Fruit fly (Drosophila melanogaster) whole organism, embryonic: Measurements from ENCODE around the gene CG15506.

Experiments
- CG10274 ChIP-seq: fragments of 200-800 bp; sonication (Bioruptor generic); optimal IDR thresholded peaks from 3 replicates; lab custom pipeline; 2017; ENCODE audit warnings: missing biosample characterization, mild to moderate bottlenecking, missing genetic modification characterization
- CG11085 ChIP-seq: fragments of 200-800 bp; sonication (Bioruptor generic); IDR thresholded peaks from 2 replicates; pipeline ENCODE4 v1.3.6; 2022; ENCODE audit warnings: missing biosample characterization, missing genetic modification characterization
- CG11398 ChIP-seq: fragments of 200-800 bp; sonication (Bioruptor generic); optimal IDR thresholded peaks from 2 replicates; lab custom pipeline; 2016; ENCODE audit warnings: missing biosample characterization, missing genetic modification characterization
- CG11723 ChIP-seq: fragments of 200-800 bp; sonication (Bioruptor generic); optimal IDR thresholded peaks from 2 replicates; lab custom pipeline; 2017; ENCODE audit warnings: missing biosample characterization, mild to moderate bottlenecking, missing genetic modification characterization
- CG12299 ChIP-seq: fragments of 200-800 bp; sonication (Bioruptor generic); optimal IDR thresholded peaks from 2 replicates; lab custom pipeline; 2018; ENCODE audit warnings: missing biosample characterization, mild to moderate bottlenecking, missing genetic modification characterization
- CG14014 ChIP-seq: fragments of 200-800 bp; sonication (Bioruptor generic); IDR thresholded peaks from 2 replicates; pipeline ENCODE4 v1.3.6; 2022; ENCODE audit warnings: missing biosample characterization, missing genetic modification characterization
- CG15479 ChIP-seq: fragments of 200-800 bp; sonication (Bioruptor generic); optimal IDR thresholded peaks from 3 replicates; lab custom pipeline; 2019; ENCODE audit warnings: missing biosample characterization, mild to moderate bottlenecking, missing genetic modification characterization, moderate library complexity
- CG15601 ChIP-seq: fragments of 200-800 bp; sonication (Bioruptor generic); optimal IDR thresholded peaks from 3 replicates; lab custom pipeline; 2019; ENCODE audit warnings: missing biosample characterization, mild to moderate bottlenecking, missing genetic modification characterization, moderate library complexity
- CG16779 ChIP-seq: fragments of 200-800 bp; sonication (Bioruptor generic); IDR thresholded peaks from 2 replicates; pipeline ENCODE4 v1.3.6; 2022; ENCODE audit warnings: missing biosample characterization, missing genetic modification characterization
- CG18619 ChIP-seq: fragments of 200-800 bp; sonication (Bioruptor generic); optimal IDR thresholded peaks from 3 replicates; lab custom pipeline; 2017; ENCODE audit warnings: missing biosample characterization, mild to moderate bottlenecking, missing genetic modification characterization
- CG2116 ChIP-seq: fragments of 200-800 bp; sonication (Bioruptor generic); optimal IDR thresholded peaks from 3 replicates; lab custom pipeline; 2018; ENCODE audit warnings: missing biosample characterization, mild to moderate bottlenecking, missing genetic modification characterization
- CG2875 ChIP-seq: fragments of 200-800 bp; sonication (Bioruptor generic); optimal IDR thresholded peaks from 2 replicates; lab custom pipeline; 2017; ENCODE audit warnings: missing biosample characterization, mild to moderate bottlenecking, missing genetic modification characterization, missing genetic modification reagents
- CG33213 ChIP-seq: fragments of 200-800 bp; sonication (Bioruptor generic); optimal IDR thresholded peaks from 3 replicates; lab custom pipeline; 2016; ENCODE audit warnings: missing biosample characterization, missing genetic modification characterization
- CG3847 ChIP-seq: fragments of 200-800 bp; sonication (Bioruptor generic); IDR thresholded peaks from 2 replicates; pipeline ENCODE4 v1.3.6; 2022; ENCODE audit warnings: missing biosample characterization, missing genetic modification characterization
- CG4820 ChIP-seq: fragments of 200-800 bp; sonication (Bioruptor generic); optimal IDR thresholded peaks from 3 replicates; lab custom pipeline; 2016; ENCODE audit warnings: missing biosample characterization, missing genetic modification characterization
- CG5180 ChIP-seq: fragments of 200-800 bp; sonication (Bioruptor generic); optimal IDR thresholded peaks from 3 replicates; lab custom pipeline; 2017; ENCODE audit warnings: missing biosample characterization, missing genetic modification characterization, mild to moderate bottlenecking, moderate library complexity, missing genetic modification reagents
- CG6854 ChIP-seq: fragments of 200-800 bp; sonication (Bioruptor generic); optimal IDR thresholded peaks from 3 replicates; lab custom pipeline; 2017; ENCODE audit warnings: missing biosample characterization, mild to moderate bottlenecking, missing genetic modification characterization
- CG7928 ChIP-seq: fragments of 200-800 bp; sonication (Bioruptor generic); optimal IDR thresholded peaks from 2 replicates; lab custom pipeline; 2017; ENCODE audit warnings: missing biosample characterization, mild to moderate bottlenecking, missing genetic modification characterization
- CG9817 ChIP-seq: fragments of 200-800 bp; sonication (Bioruptor generic); optimal IDR thresholded peaks from 2 replicates; lab custom pipeline; 2018; ENCODE audit warnings: missing biosample characterization, mild to moderate bottlenecking, missing genetic modification characterization, moderate library complexity
- D19B ChIP-seq: fragments of 200-800 bp; sonication (Bioruptor generic); optimal IDR thresholded peaks from 2 replicates; lab custom pipeline; 2017; ENCODE audit warnings: missing biosample characterization, mild to moderate bottlenecking, missing genetic modification characterization
- Dad ChIP-seq: fragments of 200-800 bp; sonication (Bioruptor generic); optimal IDR thresholded peaks from 3 replicates; lab custom pipeline; 2016; ENCODE audit warnings: missing biosample characterization, missing genetic modification characterization
- Dip2 ChIP-seq: fragments of 200-800 bp; sonication (Bioruptor generic); IDR thresholded peaks from 2 replicates; pipeline ENCODE4 v1.3.6; 2022; ENCODE audit warnings: missing biosample characterization, missing genetic modification characterization
- Dp ChIP-seq: fragments of 200-800 bp; sonication (Bioruptor generic); optimal IDR thresholded peaks from 2 replicates; lab custom pipeline; 2018; ENCODE audit warnings: missing biosample characterization, mild to moderate bottlenecking, missing genetic modification characterization, moderate library complexity
- Dref ChIP-seq: fragments of 200-800 bp; sonication (Bioruptor generic); IDR thresholded peaks from 2 replicates; pipeline ENCODE4 v1.3.6; 2022; ENCODE audit warnings: missing biosample characterization, missing genetic modification characterization
- HLH4C ChIP-seq: fragments of 200-800 bp; sonication (Bioruptor generic); IDR thresholded peaks from 3 replicates; pipeline ENCODE4 v1.3.6; 2022; ENCODE audit warnings: missing biosample characterization, missing genetic modification characterization; ENCODE audit not compliant: partially characterized antibody
- Kr ChIP-seq: fragments of 200-800 bp; sonication (Bioruptor generic); optimal IDR thresholded peaks from 2 replicates; lab custom pipeline; 2017; ENCODE audit warnings: missing biosample characterization, mild to moderate bottlenecking, missing genetic modification characterization
- Lpt ChIP-seq: fragments of >200 bp; optimal IDR thresholded peaks from 2 replicates; lab custom pipeline; 2018; ENCODE audit warnings: missing biosample characterization, missing genetic modification characterization
- Nf-YA ChIP-seq: fragments of 200-800 bp; sonication (Bioruptor generic); IDR thresholded peaks from 2 replicates; pipeline ENCODE4 v1.3.6; 2022; ENCODE audit warnings: missing biosample characterization, missing genetic modification characterization
- NfI ChIP-seq: fragments of 200-800 bp; sonication (Bioruptor generic); optimal IDR thresholded peaks from 3 replicates; lab custom pipeline; 2018; ENCODE audit warnings: missing biosample characterization, mild to moderate bottlenecking, missing genetic modification characterization, moderate library complexity
- Oaz ChIP-seq: fragments of 200-800 bp; sonication (Bioruptor generic); IDR thresholded peaks from 2 replicates; pipeline ENCODE4 v1.3.6; 2022; ENCODE audit warnings: missing biosample characterization, missing genetic modification characterization
- Rfx ChIP-seq: fragments of 200-800 bp; sonication (Bioruptor generic); IDR thresholded peaks from 2 replicates; pipeline ENCODE4 v1.3.6; 2022; ENCODE audit warnings: missing biosample characterization, missing genetic modification characterization
- Ssrp ChIP-seq: fragments of 200-800 bp; sonication (Bioruptor generic); optimal IDR thresholded peaks from 2 replicates; lab custom pipeline; 2018; ENCODE audit warnings: missing biosample characterization, mild to moderate bottlenecking, missing genetic modification characterization, moderate library complexity
- Tbp ChIP-seq: fragments of >200 bp; optimal IDR thresholded peaks from 2 replicates; lab custom pipeline; 2018; ENCODE audit warnings: missing biosample characterization, missing genetic modification characterization
- amos ChIP-seq: fragments of 200-800 bp; sonication (Bioruptor generic); IDR thresholded peaks from 2 replicates; pipeline ENCODE4 v1.3.6; 2022; ENCODE audit warnings: missing biosample characterization, missing genetic modification characterization; ENCODE audit not compliant: partially characterized antibody
- bigmax ChIP-seq: fragments of 200-800 bp; sonication (Bioruptor generic); optimal IDR thresholded peaks from 2 replicates; lab custom pipeline; 2018; ENCODE audit warnings: missing biosample characterization, mild to moderate bottlenecking, missing genetic modification characterization
- bsh ChIP-seq, 2 experiments: fragments of 200-800 bp; sonication (Bioruptor generic); optimal IDR thresholded peaks; 2 replicates each; lab custom pipeline; 2017 to 2018; ENCODE audit warnings: mild to moderate bottlenecking in 2 of 2, missing biosample characterization in 2 of 2, missing genetic modification characterization in 2 of 2, moderate library complexity in 1 of 2
- crp ChIP-seq, 2 experiments: fragments of 200-800 bp; sonication (Bioruptor generic); optimal IDR thresholded peaks; 2 replicates in 1 of 2; 3 replicates in 1 of 2; lab custom pipeline; 2017; ENCODE audit warnings: missing biosample characterization in 2 of 2, missing genetic modification characterization in 2 of 2, mild to moderate bottlenecking in 1 of 2, moderate library complexity in 1 of 2
- dan ChIP-seq: fragments of 200-800 bp; sonication (Bioruptor generic); IDR thresholded peaks from 2 replicates; pipeline ENCODE4 v1.3.6; 2022; ENCODE audit warnings: missing biosample characterization, missing genetic modification characterization
- fru ChIP-seq: fragments of >200 bp; optimal IDR thresholded peaks from 2 replicates; lab custom pipeline; 2017
- her ChIP-seq: fragments of 200-800 bp; sonication (Bioruptor generic); optimal IDR thresholded peaks from 2 replicates; lab custom pipeline; 2016; ENCODE audit warnings: missing biosample characterization, missing genetic modification characterization
- hth ChIP-seq: fragments of >200 bp; optimal IDR thresholded peaks from 2 replicates; lab custom pipeline; 2017; ENCODE audit warnings: inconsistent platforms
- kah ChIP-seq: fragments of 200-800 bp; sonication (Bioruptor generic); optimal IDR thresholded peaks from 2 replicates; lab custom pipeline; 2018; ENCODE audit warnings: missing biosample characterization, mild to moderate bottlenecking, missing genetic modification characterization
- klu ChIP-seq: fragments of 200-800 bp; sonication (Bioruptor generic); IDR thresholded peaks from 2 replicates; pipeline ENCODE4 v1.3.6; 2022; ENCODE audit warnings: missing biosample characterization, missing genetic modification characterization
- mam ChIP-seq: fragments of 200-800 bp; sonication (Bioruptor generic); optimal IDR thresholded peaks from 3 replicates; lab custom pipeline; 2016; ENCODE audit warnings: missing biosample characterization, missing genetic modification characterization
- otp ChIP-seq: fragments of 200-800 bp; sonication (Bioruptor generic); IDR thresholded peaks from 3 replicates; pipeline ENCODE4, ENCODE4 v1.3.6; 2022; ENCODE audit warnings: missing biosample characterization, missing genetic modification characterization
- pan ChIP-seq, 4 experiments: fragments of >200 bp in 3 of 4; fragments of 200-800 bp in 1 of 4; sonication (Bioruptor generic) in 1 of 4; optimal IDR thresholded peaks in 3 of 4; IDR thresholded peaks in 1 of 4; 2 replicates each; pipeline versions ENCODE4 v1.3.6 to Lab custom; 2017 to 2022; ENCODE audit warnings: missing biosample characterization in 2 of 4, missing genetic modification characterization in 2 of 4, mixed read lengths in 1 of 4
- repo ChIP-seq: fragments of 200-800 bp; sonication (Bioruptor generic); optimal IDR thresholded peaks from 2 replicates; lab custom pipeline; 2016; ENCODE audit warnings: missing biosample characterization, missing genetic modification characterization
- sug ChIP-seq: fragments of 200-800 bp; optimal IDR thresholded peaks from 2 replicates; lab custom pipeline; 2019; ENCODE audit warnings: missing biosample characterization, mild to moderate bottlenecking, missing genetic modification characterization, moderate library complexity
- yki ChIP-seq: fragments of >200 bp; optimal IDR thresholded peaks from 3 replicates; lab custom pipeline; 2018
- zen ChIP-seq: fragments of 200-800 bp; sonication (Bioruptor generic); optimal IDR thresholded peaks from 3 replicates; lab custom pipeline; 2018; ENCODE audit warnings: missing biosample characterization, mild to moderate bottlenecking, missing genetic modification characterization, moderate library complexity

Gene CG15506

DNA sequence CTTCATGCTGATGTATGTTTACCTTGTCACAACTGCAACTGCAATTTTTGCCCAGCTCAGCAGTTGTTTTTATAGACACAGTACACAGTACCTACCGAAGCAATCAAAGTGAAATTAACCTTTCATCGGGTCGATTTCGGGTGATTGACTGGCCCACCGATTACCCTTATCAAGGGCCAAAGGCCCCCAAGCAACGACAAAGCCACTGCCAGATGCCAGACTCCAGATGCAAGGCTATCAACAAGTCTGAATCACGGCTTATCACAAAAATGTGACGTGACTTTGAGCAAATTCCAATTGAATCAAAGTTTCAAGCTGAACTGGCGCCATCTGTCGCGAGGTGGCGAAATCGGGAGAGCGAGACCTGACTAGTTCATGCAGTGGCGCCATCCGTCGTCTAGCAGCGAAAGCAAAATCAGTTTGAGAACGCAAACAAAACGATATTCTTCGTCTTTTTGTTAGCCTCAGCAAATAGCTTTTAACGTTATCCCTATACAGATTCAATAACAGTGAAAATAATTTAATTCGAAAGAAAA lies 1.6 kb upstream of the CG15506 start, which contains the start of gene Obp99b (continued):
- TF ChIP-seq her (GFP tag; lab: Kevin White, UChicago) (peak; percentile 76), CG5180 (GFP tag; lab: Kevin White, UChicago) (peak; percentile 62), kah (GFP tag; lab: Kevin White, UChicago) (peak; percentile 79), CG15601 (tag; lab: Kevin White, UChicago) (peak; percentile 62), CG12299 (tag; lab: Kevin White, UChicago) (peak; percentile 34), hth (lab: Kevin White, UChicago) (no peak), CG6854 (GFP tag; lab: Kevin White, UChicago) (peak; percentile 67), CG2116 (GFP tag; lab: Kevin White, UChicago) (peak; percentile 23), CG11398 (GFP tag; lab: Kevin White, UChicago) (peak; percentile 58), CG9817 (peak; percentile 66), Rfx (GFP tag; lab: Robert Waterston, UW) (peak; percentile 91), CG11085 (GFP tag; lab: Robert Waterston, UW) (peak; percentile 70), Oaz (GFP tag; lab: Robert Waterston, UW) (peak; percentile 59), dan (GFP tag; lab: Robert Waterston, UW) (no peak), HLH4C (GFP tag; lab: Robert Waterston, UW) (no peak), CG14014 (peak; percentile 66; the same call in 1 of the 2 replicates), Ssrp (tag; lab: Kevin White, UChicago) (peak; percentile 35), yki (lab: Kevin White, UChicago) (no peak), Kr (peak; percentile 12), repo (peak; percentile 75), Dp (GFP tag; lab: Kevin White, UChicago) (no peak), CG2875 (GFP tag; lab: Kevin White, UChicago) (peak; percentile 90), CG11723 (GFP tag; lab: Kevin White, UChicago) (peak; percentile 70), CG18619 (peak; percentile 73), CG4820 (peak; percentile 76), NfI (peak; percentile 91), bigmax (peak; percentile 32), Tbp (GFP tag; lab: Kevin White, UChicago) (no peak), CG15479 (GFP tag; lab: Kevin White, UChicago) (no peak), amos (GFP tag; lab: Robert Waterston, UW) (no peak), crp (GFP tag; optimal IDR thresholded peaks at IDR 0.05; lab: Kevin White, UChicago) (peak in 1 of 2 experiments; percentile 17), CG16779 (GFP tag; lab: Robert Waterston, UW) (peak; percentile 75), mam (GFP tag; lab: Kevin White, UChicago) (peak; percentile 45), Dip2 (no peak), Dad (GFP tag; lab: Kevin White, UChicago) (peak; percentile 63), CG33213 (peak; percentile 86), klu (GFP tag; lab: Robert Waterston, UW) (no peak), Lpt (no peak), pan (optimal IDR thresholded peaks at IDR 0.05; lab: Kevin White, UChicago) (no peak), pan (GFP tag; optimal IDR thresholded peaks at IDR 0.05 in 1 of 2, IDR thresholded peaks at IDR 0.05 in 1 of 2) (peak in 1 of 2 experiments; percentile 84), Dref (GFP tag; lab: Robert Waterston, UW) (0 out of 2 replicates have a peak, but pooled peaks have one; percentile 10), CG3847 (GFP tag; lab: Robert Waterston, UW) (peak; percentile 64), CG10274 (GFP tag; lab: Kevin White, UChicago) (peak; percentile 72), D19B (GFP tag; lab: Kevin White, UChicago) (peak; percentile 54), CG7928 (GFP tag; lab: Kevin White, UChicago) (peak; percentile 22), fru (lab: Kevin White, UChicago) (no peak), zen (tag; lab: Kevin White, UChicago) (peak; percentile 66), sug (no peak), otp (GFP tag; lab: Robert Waterston, UW) (peak; percentile 89), Nf-YA (peak; percentile 71), bsh (GFP tag; optimal IDR thresholded peaks at IDR 0.05; lab: Kevin White, UChicago) (peak; percentile 76 to 78)
